Fruit fly (Drosophila melanogaster) whole organism, embryonic: ENCODE results near the gene dnc.
A peak's percentile ranks its signal among the peaks of the same experiment; 100 is the strongest.

Experiments used
- CG11504 ChIP-seq: fragments of 200-800 bp; sonication (Bioruptor generic); optimal IDR thresholded peaks from 3 replicates; lab custom pipeline; 2019; ENCODE audit warnings: missing biosample characterization, mild to moderate bottlenecking, missing genetic modification characterization, moderate library complexity
- CG13424 ChIP-seq: fragments of 200-800 bp; sonication (Bioruptor generic); optimal IDR thresholded peaks from 2 replicates; lab custom pipeline; 2019; ENCODE audit warnings: missing biosample characterization, mild to moderate bottlenecking, missing genetic modification characterization, moderate library complexity
- CG13894 ChIP-seq: fragments of 200-800 bp; sonication (Bioruptor generic); optimal IDR thresholded peaks from 3 replicates; lab custom pipeline; 2018; ENCODE audit warnings: missing biosample characterization, mild to moderate bottlenecking, missing genetic modification characterization, moderate library complexity
- CG15269 ChIP-seq: fragments of 200-800 bp; sonication (Bioruptor generic); optimal IDR thresholded peaks from 2 replicates; lab custom pipeline; 2018; ENCODE audit warnings: missing biosample characterization, mild to moderate bottlenecking, missing genetic modification characterization, moderate library complexity
- CG15514 ChIP-seq: fragments of 200-800 bp; sonication (Bioruptor generic); optimal IDR thresholded peaks from 3 replicates; lab custom pipeline; 2017; ENCODE audit warnings: missing biosample characterization, missing genetic modification characterization, mild to moderate bottlenecking, moderate library complexity, missing genetic modification reagents
- CG18599 ChIP-seq: fragments of 200-800 bp; sonication (Bioruptor generic); optimal IDR thresholded peaks from 3 replicates; lab custom pipeline; 2017; ENCODE audit warnings: missing biosample characterization, missing genetic modification characterization, mild to moderate bottlenecking, moderate library complexity, missing genetic modification reagents
- CG2120 ChIP-seq: fragments of 200-800 bp; sonication (Bioruptor generic); optimal IDR thresholded peaks from 3 replicates; lab custom pipeline; 2016; ENCODE audit warnings: missing biosample characterization, missing genetic modification characterization
- CG2678 ChIP-seq: fragments of 200-800 bp; sonication (Bioruptor generic); optimal IDR thresholded peaks from 3 replicates; lab custom pipeline; 2019; ENCODE audit warnings: missing biosample characterization, mild to moderate bottlenecking, missing genetic modification characterization, moderate library complexity
- CG30020 ChIP-seq: fragments of 200-800 bp; optimal IDR thresholded peaks from 2 replicates; lab custom pipeline; 2019; ENCODE audit warnings: missing biosample characterization, mild to moderate bottlenecking, missing genetic modification characterization, moderate library complexity
- CG30403 ChIP-seq: fragments of 200-800 bp; sonication (Bioruptor generic); optimal IDR thresholded peaks from 3 replicates; lab custom pipeline; 2016; ENCODE audit warnings: missing biosample characterization, missing genetic modification characterization
- CG31441 ChIP-seq: fragments of 200-800 bp; sonication (Bioruptor generic); IDR thresholded peaks from 2 replicates; pipeline ENCODE4 v1.3.6; 2022; ENCODE audit warnings: missing biosample characterization, missing genetic modification characterization
- CG3281 ChIP-seq: fragments of 200-800 bp; sonication (Bioruptor generic); optimal IDR thresholded peaks from 3 replicates; lab custom pipeline; 2017; ENCODE audit warnings: missing biosample characterization, mild to moderate bottlenecking, missing genetic modification characterization
- CG7839 ChIP-seq: fragments of 200-800 bp; sonication (Bioruptor generic); optimal IDR thresholded peaks from 3 replicates; lab custom pipeline; 2018; ENCODE audit warnings: missing biosample characterization, mild to moderate bottlenecking, missing genetic modification characterization, moderate library complexity
- CG8388 ChIP-seq: fragments of 200-800 bp; sonication (Bioruptor generic); optimal IDR thresholded peaks from 2 replicates; lab custom pipeline; 2019; ENCODE audit warnings: missing biosample characterization, mild to moderate bottlenecking, missing genetic modification characterization, moderate library complexity
- CG9727 ChIP-seq: fragments of 200-800 bp; sonication (Bioruptor generic); optimal IDR thresholded peaks from 3 replicates; lab custom pipeline; 2017; ENCODE audit warnings: missing biosample characterization, mild to moderate bottlenecking, missing genetic modification characterization
- CoRest ChIP-seq: fragments of 200-800 bp; sonication (Bioruptor generic); optimal IDR thresholded peaks from 3 replicates; lab custom pipeline; 2018; ENCODE audit warnings: missing biosample characterization, mild to moderate bottlenecking, missing genetic modification characterization, moderate library complexity
- Dbx ChIP-seq: fragments of 200-800 bp; sonication (Bioruptor generic); IDR thresholded peaks from 3 replicates; pipeline ENCODE4 v1.3.6; 2022; ENCODE audit warnings: missing biosample characterization, missing genetic modification characterization
- Eip74EF ChIP-seq, 2 experiments: fragments of 200-800 bp in 1 of 2; fragments of >200 bp in 1 of 2; sonication (Bioruptor generic) in 1 of 2; optimal IDR thresholded peaks; 2 replicates each; lab custom pipeline; 2017 to 2019; ENCODE audit warnings: missing biosample characterization in 2 of 2, missing genetic modification characterization in 2 of 2, mild to moderate bottlenecking in 1 of 2, moderate library complexity in 1 of 2
- Ets65A ChIP-seq: fragments of 200-800 bp; sonication (Bioruptor generic); peaks from one replicate; lab custom pipeline; 2016; ENCODE audit warnings: missing biosample characterization, missing genetic modification characterization
- H15 ChIP-seq: fragments of 200-800 bp; sonication (Bioruptor generic); IDR thresholded peaks from 3 replicates; pipeline ENCODE4 v1.3.6; 2022; ENCODE audit warnings: missing biosample characterization, missing genetic modification characterization
- Hmr ChIP-seq: fragments of 200-800 bp; sonication (Bioruptor generic); optimal IDR thresholded peaks from 3 replicates; lab custom pipeline; 2017; ENCODE audit warnings: mild to moderate bottlenecking, missing biosample characterization, missing genetic modification reagents, missing genetic modification characterization
- Hr51 ChIP-seq, 2 experiments: fragments of 200-800 bp; sonication (Bioruptor generic); optimal IDR thresholded peaks; 2 replicates in 1 of 2; 3 replicates in 1 of 2; lab custom pipeline; 2016 to 2018; ENCODE audit warnings: missing biosample characterization in 2 of 2, missing genetic modification characterization in 2 of 2, mild to moderate bottlenecking in 1 of 2, moderate library complexity in 1 of 2
- Med ChIP-seq: fragments of 200-800 bp; sonication (Bioruptor generic); peaks from one replicate; lab custom pipeline; 2016; ENCODE audit warnings: missing biosample characterization, missing genetic modification characterization, mild to moderate bottlenecking, inconsistent platforms, moderate library complexity
- NC2α ChIP-seq: fragments of 200-800 bp; sonication (Bioruptor generic); optimal IDR thresholded peaks from 2 replicates; lab custom pipeline; 2016; ENCODE audit warnings: missing biosample characterization, missing genetic modification characterization
- Rfx ChIP-seq: fragments of 200-800 bp; sonication (Bioruptor generic); IDR thresholded peaks from 2 replicates; pipeline ENCODE4 v1.3.6; 2022; ENCODE audit warnings: missing biosample characterization, missing genetic modification characterization
- bowl ChIP-seq: fragments of 200-800 bp; sonication (Bioruptor generic); IDR thresholded peaks from 2 replicates; pipeline ENCODE4 v1.3.6; 2022; ENCODE audit warnings: missing biosample characterization, missing genetic modification characterization
- crol ChIP-seq: fragments of 200-800 bp; sonication (Bioruptor generic); IDR thresholded peaks from 2 replicates; pipeline ENCODE4 v1.3.6; 2022; ENCODE audit warnings: missing biosample characterization, missing genetic modification characterization
- cwo ChIP-seq: fragments of 200-800 bp; sonication (Bioruptor generic); optimal IDR thresholded peaks from 3 replicates; lab custom pipeline; 2017; ENCODE audit warnings: missing biosample characterization, missing genetic modification characterization, mild to moderate bottlenecking, moderate library complexity, missing genetic modification reagents
- dmrt99B ChIP-seq: fragments of 200-800 bp; sonication (Bioruptor generic); optimal IDR thresholded peaks from 2 replicates; lab custom pipeline; 2018; ENCODE audit warnings: missing biosample characterization, mild to moderate bottlenecking, missing genetic modification characterization, moderate library complexity
- emc ChIP-seq: fragments of 200-800 bp; sonication (Bioruptor generic); optimal IDR thresholded peaks from 2 replicates; lab custom pipeline; 2016; ENCODE audit warnings: missing biosample characterization, missing genetic modification characterization
- ewg ChIP-seq: fragments of 200-800 bp; sonication (Bioruptor generic); optimal IDR thresholded peaks from 3 replicates; lab custom pipeline; 2017; ENCODE audit warnings: mild to moderate bottlenecking, missing biosample characterization, missing genetic modification reagents, missing genetic modification characterization
- gem ChIP-seq: fragments of 200-800 bp; sonication (Bioruptor generic); optimal IDR thresholded peaks from 2 replicates; lab custom pipeline; 2019; ENCODE audit warnings: missing biosample characterization, mild to moderate bottlenecking, missing genetic modification characterization, moderate library complexity
- grau ChIP-seq: fragments of 200-800 bp; optimal IDR thresholded peaks from 3 replicates; lab custom pipeline; 2019; ENCODE audit warnings: missing biosample characterization, mild to moderate bottlenecking, missing genetic modification characterization, moderate library complexity
- lab ChIP-seq: fragments of 200-800 bp; sonication (Bioruptor generic); optimal IDR thresholded peaks from 3 replicates; lab custom pipeline; 2017; ENCODE audit warnings: missing biosample characterization, missing genetic modification characterization, mild to moderate bottlenecking, moderate library complexity, missing genetic modification reagents
- mirr ChIP-seq: fragments of 200-800 bp; sonication (Bioruptor generic); optimal IDR thresholded peaks from 3 replicates; lab custom pipeline; 2018; ENCODE audit warnings: missing biosample characterization, mild to moderate bottlenecking, missing genetic modification characterization
- nom ChIP-seq: fragments of 200-800 bp; sonication (Bioruptor generic); optimal IDR thresholded peaks from 2 replicates; lab custom pipeline; 2017; ENCODE audit warnings: missing biosample characterization, missing genetic modification characterization, mild to moderate bottlenecking, moderate library complexity, missing genetic modification reagents
- phol ChIP-seq: fragments of 200-800 bp; sonication (Bioruptor generic); optimal IDR thresholded peaks from 3 replicates; lab custom pipeline; 2018; ENCODE audit warnings: missing biosample characterization, mild to moderate bottlenecking, missing genetic modification characterization, moderate library complexity
- prd ChIP-seq, 3 experiments: fragments of >200 bp in 2 of 3; fragments of 200-800 bp in 1 of 3; sonication (Bioruptor generic) in 1 of 3; optimal IDR thresholded peaks in 2 of 3; IDR thresholded peaks in 1 of 3; 2 replicates in 2 of 3; 3 replicates in 1 of 3; pipeline versions ENCODE4 v1.3.6 to Lab custom; 2017 to 2022; ENCODE audit warnings: missing biosample characterization in 1 of 3, missing genetic modification characterization in 1 of 3
- row ChIP-seq: fragments of 200-800 bp; sonication (Bioruptor generic); IDR thresholded peaks from 3 replicates; pipeline ENCODE4 v1.3.6; 2022; ENCODE audit warnings: missing biosample characterization, missing genetic modification characterization
- sim ChIP-seq: fragments of 200-800 bp; sonication (Bioruptor generic); IDR thresholded peaks from 2 replicates; pipeline ENCODE4 v1.3.6; 2022; ENCODE audit warnings: missing biosample characterization, missing genetic modification characterization
- sqz ChIP-seq: fragments of 200-800 bp; sonication (Bioruptor generic); optimal IDR thresholded peaks from 3 replicates; lab custom pipeline; 2018; ENCODE audit warnings: missing biosample characterization, mild to moderate bottlenecking, missing genetic modification characterization
- stwl ChIP-seq: fragments of 200-800 bp; sonication (Bioruptor generic); optimal IDR thresholded peaks from 3 replicates; lab custom pipeline; 2018; ENCODE audit warnings: missing biosample characterization, mild to moderate bottlenecking, missing genetic modification characterization, moderate library complexity
- trem ChIP-seq: fragments of 200-800 bp; optimal IDR thresholded peaks from 3 replicates; lab custom pipeline; 2019; ENCODE audit warnings: missing biosample characterization, mild to moderate bottlenecking, missing genetic modification characterization, moderate library complexity
- zf30C ChIP-seq: fragments of 200-800 bp; sonication (Bioruptor generic); optimal IDR thresholded peaks from 3 replicates; lab custom pipeline; 2018; ENCODE audit warnings: missing biosample characterization, mild to moderate bottlenecking, missing genetic modification characterization

The dnc gene

DNA sequence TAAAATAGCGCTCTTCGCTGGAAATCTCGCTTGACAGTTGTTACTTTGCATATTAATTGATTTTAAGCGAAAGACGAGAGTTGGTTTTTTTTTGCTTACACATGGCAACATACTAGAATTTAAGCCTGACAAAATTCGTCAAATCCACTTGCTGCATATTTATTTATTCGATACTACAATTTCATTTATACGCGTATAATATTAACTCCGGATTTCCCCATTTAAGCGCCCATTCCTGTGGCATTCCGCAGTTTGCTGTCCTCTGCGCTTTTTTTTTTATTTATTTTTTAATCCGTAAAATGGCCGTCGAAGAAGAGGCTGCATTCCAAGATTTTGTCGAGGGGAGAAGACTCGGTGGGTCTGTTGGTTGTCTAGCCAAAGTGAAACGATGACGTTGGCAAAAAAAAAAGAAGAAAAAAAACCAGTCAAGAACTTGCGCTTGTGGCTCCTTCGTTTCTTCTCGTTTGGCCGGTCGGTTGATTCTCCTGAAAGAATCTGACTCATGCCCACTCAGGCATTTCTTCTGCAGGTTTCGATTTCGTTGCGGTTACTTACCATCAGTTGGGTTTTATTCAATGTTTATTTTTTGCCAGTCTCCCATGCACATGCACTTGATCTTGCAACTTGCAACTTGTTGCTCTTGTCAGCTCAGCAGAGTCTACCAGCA is 206.5 kb downstream of the dnc start:
- TF ChIP-seq zf30C = no peak
- TF ChIP-seq nom (GFP tag; lab: Kevin White, UChicago) = peak; percentile 48
- no peak for TF ChIP-seq H15 (GFP tag; lab: Robert Waterston, UW)
- TF ChIP-seq Med (GFP tag; lab: Kevin White, UChicago) = peak; percentile 32

DNA sequence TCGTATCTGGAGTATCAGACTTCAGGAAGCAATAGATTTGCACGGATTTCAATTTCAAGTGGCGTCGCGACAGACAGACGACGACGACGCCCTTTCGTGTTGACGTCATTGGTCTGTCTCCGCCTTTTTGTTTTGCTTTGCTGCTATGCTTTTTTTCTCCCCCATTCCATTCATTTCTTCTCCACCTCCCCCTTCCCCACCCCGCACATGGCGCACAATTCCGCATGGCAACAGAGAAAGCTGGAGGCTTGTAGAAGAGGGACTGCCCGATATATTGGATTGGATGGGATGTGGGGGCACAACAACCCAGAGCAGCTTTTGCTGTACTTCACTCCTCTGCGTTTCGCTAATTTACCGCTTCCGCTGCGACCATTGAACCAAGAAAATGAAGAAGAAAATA is 207.6 kb downstream of the dnc start:
- TF ChIP-seq Rfx (GFP tag; lab: Robert Waterston, UW) (peak; percentile 29; the same call in 1 of the 2 replicates), CG13894 (tag; lab: Kevin White, UChicago) (peak; percentile 70), crol (GFP tag; lab: Robert Waterston, UW) (peak; percentile 84), CG9727 (GFP tag; lab: Kevin White, UChicago) (peak; percentile 29), sim (no peak), nom (GFP tag; lab: Kevin White, UChicago) (peak; percentile 23), cwo (no peak), Med (GFP tag; lab: Kevin White, UChicago) (peak; percentile 21), Eip74EF (GFP tag; optimal IDR thresholded peaks at IDR 0.05; lab: Kevin White, UChicago) (peak in 1 of 2 experiments; percentile 39)

DNA sequence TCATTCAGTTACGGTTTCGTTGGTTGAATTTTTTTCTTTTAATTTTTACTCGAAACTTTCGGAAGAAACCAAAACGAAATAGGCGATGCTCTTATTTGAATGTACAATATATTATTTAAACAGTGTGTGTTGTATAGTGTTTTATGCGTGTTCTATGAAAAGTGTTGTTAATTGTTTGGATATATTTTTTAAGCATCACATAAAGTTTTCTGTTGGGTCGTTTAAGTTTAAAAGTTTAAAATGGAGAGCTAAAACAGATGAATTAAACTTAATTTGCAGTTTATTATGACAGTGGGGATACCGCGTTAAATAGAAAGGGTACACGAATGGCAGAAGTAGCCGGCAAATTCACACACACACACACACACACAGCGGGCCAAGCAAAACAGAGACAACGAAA is 213.6 kb downstream of the dnc start:
- TF ChIP-seq gem (tag; lab: Kevin White, UChicago) (peak; percentile 40), Dbx (no peak), CG31441 (GFP tag; lab: Robert Waterston, UW) (peak; percentile 19; the same call in 1 of the 2 replicates), CG15514 (GFP tag; lab: Kevin White, UChicago) (peak; percentile 8), phol (tag; lab: Kevin White, UChicago) (peak; percentile 7), CG7839 (tag; lab: Kevin White, UChicago) (peak; percentile 13), ewg (GFP tag; lab: Kevin White, UChicago) (no peak), NC2α (GFP tag; lab: Kevin White, UChicago) (no peak), Med (GFP tag; lab: Kevin White, UChicago) (peak; percentile 12), row (GFP tag; lab: Robert Waterston, UW) (peak; percentile 62), sqz (GFP tag; lab: Kevin White, UChicago) (peak; percentile 8), lab (peak; percentile 15), dmrt99B (peak; percentile 6), CG15269 (tag; lab: Kevin White, UChicago) (peak; percentile 41), bowl (GFP tag; lab: Robert Waterston, UW) (no peak), grau (peak; percentile 43), CG18599 (GFP tag; lab: Kevin White, UChicago) (peak; percentile 21), Hmr (GFP tag; lab: Kevin White, UChicago) (peak; percentile 6), CG13424 (peak; percentile 6), stwl (tag; lab: Kevin White, UChicago) (peak; percentile 9), emc (GFP tag; lab: Kevin White, UChicago) (peak; percentile 1), CG30403 (peak; percentile 24), CoRest (tag; lab: Kevin White, UChicago) (peak; percentile 19), CG8388 (GFP tag; lab: Kevin White, UChicago) (no peak), CG30020 (tag; lab: Kevin White, UChicago) (no peak), Ets65A (GFP tag; lab: Kevin White, UChicago) (peak; percentile 82), Hr51 (GFP tag; optimal IDR thresholded peaks at IDR 0.05; lab: Kevin White, UChicago) (peak in 1 of 2 experiments; percentile 35), CG3281 (GFP tag; lab: Kevin White, UChicago) (peak; percentile 42), trem (no peak), CG11504 (tag; lab: Kevin White, UChicago) (peak; percentile 31), prd (optimal IDR thresholded peaks at IDR 0.05; lab: Kevin White, UChicago) (no peak), prd (GFP tag; IDR thresholded peaks at IDR 0.05; lab: Robert Waterston, UW) (no peak), CG2120 (GFP tag; lab: Kevin White, UChicago) (peak; percentile 36), CG2678 (peak; percentile 50), mirr (GFP tag; lab: Kevin White, UChicago) (no peak)
